Worm (Caenorhabditis elegans) whole organism, L4/young adult: ENCODE measurements around the gene din-1.
A peak's percentile ranks its signal among the peaks of the same experiment; 100 is the strongest.

Experiments used
- W03F9.2 ChIP-seq: fragments of 150-350 bp; optimal IDR thresholded peaks from 2 replicates; lab custom pipeline; 2014; ENCODE audit warnings: missing biosample characterization, missing genetic modification characterization
- dao-5 ChIP-seq: sonication (generic microtip); optimal IDR thresholded peaks from 2 replicates; lab custom pipeline; 2016; ENCODE audit warnings: missing genotype, missing genetic modification characterization, moderate library complexity, missing compliant biosample characterization
- him-1 ChIP-seq: sonication (generic microtip); optimal IDR thresholded peaks from 2 replicates; lab custom pipeline; 2016; ENCODE audit warnings: missing genotype, missing genetic modification reagents, missing genetic modification characterization, missing compliant biosample characterization

The din-1 gene

ce11 chrII:11644535-11644934 is 11.1 kb upstream of the din-1 start:
- TF ChIP-seq dao-5 (tag; lab: Kevin White, UChicago) (no peak), W03F9.2 (no peak), him-1 (tag; lab: Kevin White, UChicago) (no peak)

- no peak for TF ChIP-seq dao-5 (tag; lab: Kevin White, UChicago)
Observed at ce11 chrII:11642736-11643135, 9.3 kb upstream of the din-1 start.

- TF ChIP-seq him-1 (tag; lab: Kevin White, UChicago): no peak
- no peak for TF ChIP-seq W03F9.2
- TF ChIP-seq dao-5 (tag; lab: Kevin White, UChicago): no peak
Observed at ce11 chrII:11642025-11642424, 8.6 kb upstream of the din-1 start.

ce11 chrII:11637817-11638216 is 4.4 kb upstream of the din-1 start:
- no peak for TF ChIP-seq dao-5 (tag; lab: Kevin White, UChicago)
- TF ChIP-seq him-1 (tag; lab: Kevin White, UChicago): no peak
- TF ChIP-seq W03F9.2: no peak

ce11 chrII:11637189-11637754 is 3.9 kb upstream of the din-1 start:
- no peak for TF ChIP-seq him-1 (tag; lab: Kevin White, UChicago)
- no peak for TF ChIP-seq dao-5 (tag; lab: Kevin White, UChicago)
- TF ChIP-seq W03F9.2: no peak

- TF ChIP-seq W03F9.2 (no peak), dao-5 (tag; lab: Kevin White, UChicago) (no peak), him-1 (tag; lab: Kevin White, UChicago) (no peak)
Observed at ce11 chrII:11636617-11637016, 3.2 kb upstream of the din-1 start.

- TF ChIP-seq him-1 (tag; lab: Kevin White, UChicago): peak; percentile 40
- peak; percentile 45 for TF ChIP-seq W03F9.2
- TF ChIP-seq dao-5 (tag; lab: Kevin White, UChicago): no peak
Observed at ce11 chrII:11635745-11636161, 2.3 kb upstream of the din-1 start.

ce11 chrII:11634681-11635527 is 1.5 kb upstream of the din-1 start:
- TF ChIP-seq dao-5 (tag; lab: Kevin White, UChicago) (peak; percentile 59), W03F9.2 (peak; percentile 22), him-1 (tag; lab: Kevin White, UChicago) (peak; percentile 38)

ce11 chrII:11634057-11634676 is 758 bp upstream of the din-1 start:
- TF ChIP-seq dao-5 (tag; lab: Kevin White, UChicago) (no peak), W03F9.2 (no peak), him-1 (tag; lab: Kevin White, UChicago) (peak; percentile 74)

ce11 chrII:11632689-11633088 is 720 bp downstream of the din-1 start:
- no peak for TF ChIP-seq him-1 (tag; lab: Kevin White, UChicago)

ce11 chrII:11629957-11630356 is 3.5 kb downstream of the din-1 start:
- no peak for TF ChIP-seq him-1 (tag; lab: Kevin White, UChicago)
- TF ChIP-seq W03F9.2: no peak
- TF ChIP-seq dao-5 (tag; lab: Kevin White, UChicago): no peak

ce11 chrII:11627904-11628303 is 5.5 kb downstream of the din-1 start:
- TF ChIP-seq him-1 (tag; lab: Kevin White, UChicago): no peak
- no peak for TF ChIP-seq W03F9.2
- no peak for TF ChIP-seq dao-5 (tag; lab: Kevin White, UChicago)

- TF ChIP-seq him-1 (tag; lab: Kevin White, UChicago) (no peak), dao-5 (tag; lab: Kevin White, UChicago) (no peak), W03F9.2 (no peak)
Observed at ce11 chrII:11622605-11623004, 10.8 kb downstream of the din-1 start.

- TF ChIP-seq him-1 (tag; lab: Kevin White, UChicago) (peak; percentile 9), W03F9.2 (no peak)
Observed at ce11 chrII:11621576-11621975, 11.8 kb downstream of the din-1 start.
